Worm (Caenorhabditis elegans) whole organism, L4/young adult: ENCODE measurements around the gene ndub-6.

Experiments used
- W03F9.2 ChIP-seq: fragments of 150-350 bp; optimal IDR thresholded peaks from 2 replicates; lab custom pipeline; 2014; ENCODE audit warnings: missing biosample characterization, missing genetic modification characterization
- dao-5 ChIP-seq: sonication (generic microtip); optimal IDR thresholded peaks from 2 replicates; lab custom pipeline; 2016; ENCODE audit warnings: missing genotype, missing genetic modification characterization, moderate library complexity, missing compliant biosample characterization
- him-1 ChIP-seq: sonication (generic microtip); optimal IDR thresholded peaks from 2 replicates; lab custom pipeline; 2016; ENCODE audit warnings: missing genotype, missing genetic modification reagents, missing genetic modification characterization, missing compliant biosample characterization

The ndub-6 gene

DNA sequence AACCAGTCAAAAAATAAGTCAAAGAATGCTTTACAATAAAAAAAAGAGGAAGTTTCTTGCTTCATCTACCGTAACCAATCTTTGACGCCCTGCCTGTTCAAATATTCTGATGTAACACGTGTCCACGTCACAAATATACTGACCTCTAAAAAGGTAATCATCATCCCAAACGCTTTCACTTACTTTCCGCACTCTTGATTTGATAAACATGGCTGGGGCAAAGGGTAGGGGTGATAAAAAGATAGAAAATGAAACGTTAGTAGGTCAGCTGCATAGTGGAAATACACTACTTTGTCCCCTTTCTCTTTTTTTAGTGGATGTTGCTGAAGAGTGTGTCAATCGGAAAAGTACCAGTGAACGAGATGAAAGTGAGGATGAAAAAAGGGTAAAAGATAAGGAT lies 47.9 kb downstream of the ndub-6 start:
- no peak for TF ChIP-seq W03F9.2 (tag; lab: Kevin White, UChicago)
- TF ChIP-seq him-1 = no peak
- no peak for TF ChIP-seq dao-5

DNA sequence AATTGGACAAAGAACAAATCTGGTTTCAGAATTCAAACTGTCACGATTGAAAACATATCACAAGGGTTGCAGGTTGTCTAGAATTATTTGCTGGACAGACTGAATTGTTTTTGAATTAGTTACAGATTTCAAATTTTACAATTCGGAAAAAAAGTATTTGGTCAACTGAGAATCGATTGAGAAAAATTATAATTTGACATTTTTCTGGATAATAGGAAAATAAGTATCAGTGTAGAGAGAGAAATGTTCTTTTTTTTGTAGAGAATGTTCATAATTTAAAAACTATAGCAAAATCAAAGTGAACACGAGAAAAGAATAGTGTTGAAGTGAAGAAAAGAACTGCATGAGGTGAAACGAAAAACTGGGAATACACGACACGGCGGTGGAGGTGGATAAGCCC lies 48.5 kb downstream of the ndub-6 start, which contains the start of gene dpy-20:
Gene dpy-20, minus strand, starts transcription at position 101 of the 400 bp plus-strand sequence.
- TF ChIP-seq him-1 (no peak), W03F9.2 (tag; lab: Kevin White, UChicago) (no peak), dao-5 (no peak)

DNA sequence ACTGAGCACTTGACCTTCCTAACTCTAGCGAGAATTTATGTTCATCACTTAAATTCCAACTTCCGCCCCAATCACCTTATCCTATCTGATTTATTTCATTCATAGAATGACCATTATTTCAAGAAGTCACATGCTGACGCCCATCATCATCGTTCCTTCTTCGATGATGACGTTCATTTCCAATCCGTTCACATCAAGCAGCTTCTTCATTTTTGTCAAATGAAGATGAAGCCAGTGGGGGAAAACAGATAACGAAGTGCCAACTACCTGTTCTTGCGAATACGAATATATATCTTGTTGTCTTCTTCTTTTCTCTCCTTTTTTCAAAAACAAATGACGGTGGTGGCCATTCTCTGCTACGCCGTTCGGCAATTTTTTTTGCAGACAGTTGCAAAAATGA lies 49.7 kb downstream of the ndub-6 start:
- TF ChIP-seq W03F9.2 (tag; lab: Kevin White, UChicago) (no peak), dao-5 (no peak), him-1 (no peak)
